Fruit fly (Drosophila melanogaster) whole organism: ENCODE results near the gene CG7069.

Experiments used
- CG8478 ChIP-seq: fragments of >200 bp; optimal IDR thresholded peaks from 2 replicates; lab custom pipeline; 2018; ENCODE audit warnings: inconsistent platforms
- Dll ChIP-seq: fragments of >200 bp; optimal IDR thresholded peaks from 2 replicates; lab custom pipeline; 2017
- EcR ChIP-seq, 2 experiments: fragments of >200 bp; optimal IDR thresholded peaks; 2 replicates each; lab custom pipeline; 2017; ENCODE audit warnings: missing biosample characterization in 2 of 2, missing genetic modification characterization in 2 of 2, missing genetic modification reagents in 2 of 2
- pan ChIP-seq: fragments of >200 bp; optimal IDR thresholded peaks from 2 replicates; lab custom pipeline; 2017
- psq ChIP-seq: fragments of >200 bp; optimal IDR thresholded peaks from 2 replicates; lab custom pipeline; 2017
- usp ChIP-seq: fragments of >200 bp; optimal IDR thresholded peaks from 2 replicates; lab custom pipeline; 2017; ENCODE audit warnings: missing biosample characterization, missing genetic modification characterization, mixed read lengths

The CG7069 gene

dm6 chr3R:22372535-22372934 lies at the start of gene CG7069:
TSS of gene CG7069 (plus strand) at chr3R:22372835.
- TF ChIP-seq CG8478 (lab: Kevin White, UChicago) (no peak), EcR (GFP tag; optimal IDR thresholded peaks at IDR 0.05; lab: Kevin White, UChicago) (no peak), psq (lab: Kevin White, UChicago) (no peak), Dll (lab: Kevin White, UChicago) (no peak), pan (lab: Kevin White, UChicago) (no peak), usp (GFP tag; lab: Kevin White, UChicago) (no peak)

DNA sequence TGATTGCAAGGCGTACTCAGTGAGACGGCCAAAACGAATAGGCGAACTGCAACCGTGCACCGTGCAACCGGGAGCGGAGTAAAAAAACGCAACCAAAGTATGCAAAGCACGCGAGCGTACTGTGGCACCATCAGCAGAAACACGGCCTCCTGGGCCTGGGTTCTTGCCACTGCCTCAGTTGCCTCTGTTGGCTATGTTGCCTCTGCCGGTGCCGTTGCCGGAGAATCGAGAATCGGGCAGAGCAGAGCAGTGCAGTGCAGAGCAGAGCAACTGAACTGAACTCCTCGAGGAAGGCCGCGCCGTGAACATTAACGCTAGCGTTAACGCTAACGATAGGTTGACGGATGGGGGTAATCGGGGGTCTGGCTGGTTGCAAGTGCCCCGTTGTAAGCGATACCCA lies 48.6 kb upstream of the CG7069 start, which contains the start of gene CG34377:
Gene CG34377, minus strand, starts transcription at position 101 of the 400 bp plus-strand sequence.
- TF ChIP-seq Dll (lab: Kevin White, UChicago) = no peak
- TF ChIP-seq CG8478 (lab: Kevin White, UChicago) = no peak

DNA sequence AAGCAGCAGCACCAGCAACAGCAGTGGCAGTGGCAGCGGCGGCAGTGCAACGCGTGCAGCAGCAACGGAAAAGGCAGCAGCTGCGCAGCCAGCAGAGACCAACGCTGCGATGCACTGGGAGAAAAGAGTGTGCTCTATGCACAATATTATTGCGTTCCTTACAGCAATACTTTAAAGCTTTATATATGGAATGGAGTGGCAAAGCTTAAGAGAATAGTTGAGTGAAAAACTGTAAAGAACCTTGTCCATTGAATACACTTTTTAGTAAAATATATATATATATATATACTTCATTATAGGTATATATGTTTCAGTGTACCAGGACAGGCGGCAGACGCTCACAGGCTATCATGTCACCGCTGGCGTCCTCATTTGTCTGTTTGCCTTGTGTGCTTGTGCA lies 47.9 kb upstream of the CG7069 start:
- TF ChIP-seq EcR (GFP tag; optimal IDR thresholded peaks at IDR 0.05; lab: Kevin White, UChicago) (no peak), CG8478 (lab: Kevin White, UChicago) (no peak), pan (lab: Kevin White, UChicago) (no peak), usp (GFP tag; lab: Kevin White, UChicago) (no peak), psq (lab: Kevin White, UChicago) (no peak), Dll (lab: Kevin White, UChicago) (no peak)

- TF ChIP-seq usp (GFP tag; lab: Kevin White, UChicago) (no peak), pan (lab: Kevin White, UChicago) (no peak), psq (lab: Kevin White, UChicago) (no peak), Dll (lab: Kevin White, UChicago) (no peak), CG8478 (lab: Kevin White, UChicago) (no peak), EcR (GFP tag; optimal IDR thresholded peaks at IDR 0.05; lab: Kevin White, UChicago) (no peak)
These were observed 43.8 kb upstream of the CG7069 start, which contains the start of gene CG7080 for dm6 chr3R:22328665-22329350. TSS of gene CG7080 (plus strand) at chr3R:22329300.

dm6 chr3R:22330512-22331119 lies 42.0 kb upstream of the CG7069 start, which contains the start of gene CG33721:
TSS of gene CG33721 (plus strand) at chr3R:22331069.
- no peak for TF ChIP-seq usp (GFP tag; lab: Kevin White, UChicago)
- TF ChIP-seq pan (lab: Kevin White, UChicago) = no peak
- no peak for TF ChIP-seq EcR (GFP tag; optimal IDR thresholded peaks at IDR 0.05; lab: Kevin White, UChicago)
- TF ChIP-seq psq (lab: Kevin White, UChicago) = no peak
- TF ChIP-seq CG8478 (lab: Kevin White, UChicago) = no peak
- TF ChIP-seq Dll (lab: Kevin White, UChicago) = no peak

DNA sequence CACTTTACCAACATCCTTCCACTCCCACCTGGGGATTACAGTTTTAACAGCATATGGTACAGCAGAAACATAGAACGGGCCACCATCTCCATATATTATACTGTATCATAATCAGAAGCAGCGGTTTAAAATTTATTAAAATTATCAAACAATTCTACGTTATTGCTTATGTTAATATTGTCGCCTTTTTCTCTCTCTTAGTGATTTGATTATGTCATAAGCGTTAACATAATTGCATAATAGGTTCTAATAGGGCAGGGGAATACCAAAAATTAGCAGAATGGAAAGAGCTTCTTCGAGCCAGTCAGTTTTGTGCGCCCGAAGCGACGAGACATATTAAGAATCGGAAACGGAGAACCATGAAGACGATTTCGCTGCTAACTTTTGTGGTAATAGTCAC lies 40.9 kb upstream of the CG7069 start, which contains the start of gene CG13862:
Gene CG13862, plus strand, starts transcription at position 301 of the 400 bp plus-strand sequence.
- TF ChIP-seq EcR (GFP tag; optimal IDR thresholded peaks at IDR 0.05; lab: Kevin White, UChicago) (no peak), CG8478 (lab: Kevin White, UChicago) (no peak), Dll (lab: Kevin White, UChicago) (no peak), psq (lab: Kevin White, UChicago) (no peak), usp (GFP tag; lab: Kevin White, UChicago) (no peak), pan (lab: Kevin White, UChicago) (no peak)

DNA sequence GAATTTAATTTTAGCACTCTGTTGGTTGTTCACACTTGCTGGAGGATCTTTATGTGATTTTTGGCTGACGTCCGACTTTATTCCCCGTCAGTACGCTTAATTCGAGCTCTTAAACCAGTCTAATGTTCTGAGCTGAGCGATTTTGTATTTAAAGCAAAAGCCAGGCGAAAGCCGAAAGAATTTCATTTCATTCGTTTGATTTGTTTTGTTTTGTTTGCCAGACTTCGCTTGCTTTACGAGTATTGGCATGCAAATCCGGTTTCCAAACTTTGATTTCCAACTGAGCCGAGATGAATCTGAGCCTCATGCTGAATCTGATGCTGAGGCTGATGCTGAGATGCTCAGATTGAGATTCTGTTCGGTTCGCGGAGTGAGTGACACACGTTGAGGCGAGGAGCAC lies 38.6 kb upstream of the CG7069 start, which contains the start of gene CG5391:
Gene CG5391, minus strand, starts transcription at position 101 of the 400 bp plus-strand sequence.
- no peak for TF ChIP-seq pan (lab: Kevin White, UChicago)
- no peak for TF ChIP-seq CG8478 (lab: Kevin White, UChicago)
- TF ChIP-seq usp (GFP tag; lab: Kevin White, UChicago) = no peak
- no peak for TF ChIP-seq psq (lab: Kevin White, UChicago)
- no peak for TF ChIP-seq Dll (lab: Kevin White, UChicago)
- TF ChIP-seq EcR (GFP tag; optimal IDR thresholded peaks at IDR 0.05; lab: Kevin White, UChicago) = no peak

- no peak for TF ChIP-seq CG8478 (lab: Kevin White, UChicago)
- TF ChIP-seq psq (lab: Kevin White, UChicago) = no peak
- no peak for TF ChIP-seq usp (GFP tag; lab: Kevin White, UChicago)
- TF ChIP-seq EcR (GFP tag; optimal IDR thresholded peaks at IDR 0.05; lab: Kevin White, UChicago) = no peak
- no peak for TF ChIP-seq Dll (lab: Kevin White, UChicago)
- no peak for TF ChIP-seq pan (lab: Kevin White, UChicago)
These were observed 33.1 kb upstream of the CG7069 start for dm6 chr3R:22339510-22339909.

dm6 chr3R:22340207-22340606 lies 32.4 kb upstream of the CG7069 start, which contains the start of gene CG5388:
TSS of gene CG5388 (minus strand) at chr3R:22340307.
- TF ChIP-seq Dll (lab: Kevin White, UChicago) = no peak
- no peak for TF ChIP-seq psq (lab: Kevin White, UChicago)
- TF ChIP-seq usp (GFP tag; lab: Kevin White, UChicago) = no peak
- TF ChIP-seq pan (lab: Kevin White, UChicago) = no peak
- no peak for TF ChIP-seq CG8478 (lab: Kevin White, UChicago)

dm6 chr3R:22341652-22342051 lies 31.0 kb upstream of the CG7069 start:
- no peak for TF ChIP-seq pan (lab: Kevin White, UChicago)
- TF ChIP-seq Dll (lab: Kevin White, UChicago) = no peak
- no peak for TF ChIP-seq EcR (GFP tag; optimal IDR thresholded peaks at IDR 0.05; lab: Kevin White, UChicago)
- TF ChIP-seq psq (lab: Kevin White, UChicago) = no peak
- no peak for TF ChIP-seq usp (GFP tag; lab: Kevin White, UChicago)
- TF ChIP-seq CG8478 (lab: Kevin White, UChicago) = no peak

DNA sequence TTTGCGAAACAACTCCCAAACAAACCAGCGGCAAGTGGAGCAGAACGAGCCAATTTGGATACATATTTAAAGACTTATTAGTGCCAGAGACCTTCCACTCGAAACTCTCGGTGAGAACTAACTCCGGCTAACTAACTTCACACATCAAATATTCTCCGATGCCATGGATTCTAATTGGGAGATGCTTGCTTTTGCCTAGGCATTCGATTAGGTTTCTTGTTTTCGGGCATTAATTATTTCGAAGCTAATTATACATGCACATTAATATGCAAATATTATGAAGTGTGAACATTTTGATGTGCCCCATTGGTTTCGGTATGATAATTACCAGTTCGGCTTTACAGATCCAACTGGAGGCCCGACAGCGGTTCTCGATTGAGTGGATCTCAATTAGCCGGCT lies 30.5 kb upstream of the CG7069 start, which contains the start of gene CG5386:
Gene CG5386, minus strand, starts transcription at position 101 of the 400 bp plus-strand sequence.
- TF ChIP-seq Dll (lab: Kevin White, UChicago) = no peak
- no peak for TF ChIP-seq usp (GFP tag; lab: Kevin White, UChicago)
- no peak for TF ChIP-seq pan (lab: Kevin White, UChicago)
- no peak for TF ChIP-seq EcR (GFP tag; optimal IDR thresholded peaks at IDR 0.05; lab: Kevin White, UChicago)
- TF ChIP-seq psq (lab: Kevin White, UChicago) = no peak
- TF ChIP-seq CG8478 (lab: Kevin White, UChicago) = no peak
